Fruit fly (Drosophila melanogaster) whole organism, embryonic: ENCODE measurements around the gene EMC5.

Experiments
- Asciz ChIP-seq: fragments of 200-800 bp; sonication (Bioruptor generic); optimal IDR thresholded peaks from 2 replicates; lab custom pipeline; 2017; ENCODE audit warnings: missing biosample characterization, mild to moderate bottlenecking, missing genetic modification characterization, missing genetic modification reagents
- C15 ChIP-seq: fragments of 200-800 bp; sonication (Bioruptor generic); IDR thresholded peaks from 3 replicates; pipeline ENCODE4 v1.3.6; 2022; ENCODE audit warnings: missing biosample characterization, missing genetic modification characterization
- CG10959 ChIP-seq: fragments of 200-800 bp; sonication (Bioruptor generic); IDR thresholded peaks from 2 replicates; pipeline ENCODE4 v1.3.6; 2022; ENCODE audit warnings: missing biosample characterization, missing genetic modification characterization
- CG11398 ChIP-seq: fragments of 200-800 bp; sonication (Bioruptor generic); optimal IDR thresholded peaks from 2 replicates; lab custom pipeline; 2016; ENCODE audit warnings: missing biosample characterization, missing genetic modification characterization
- CG15514 ChIP-seq: fragments of 200-800 bp; sonication (Bioruptor generic); optimal IDR thresholded peaks from 3 replicates; lab custom pipeline; 2017; ENCODE audit warnings: missing biosample characterization, missing genetic modification characterization, mild to moderate bottlenecking, moderate library complexity, missing genetic modification reagents
- CG17359 ChIP-seq: fragments of 200-800 bp; sonication (Bioruptor generic); optimal IDR thresholded peaks from 3 replicates; lab custom pipeline; 2018; ENCODE audit warnings: missing biosample characterization, mild to moderate bottlenecking, missing genetic modification characterization, moderate library complexity
- CG17612 ChIP-seq: fragments of 200-800 bp; sonication (Bioruptor generic); IDR thresholded peaks from 2 replicates; pipeline ENCODE4 v1.3.6; 2022; ENCODE audit warnings: missing biosample characterization, missing genetic modification characterization
- CG2712 ChIP-seq: fragments of 200-800 bp; optimal IDR thresholded peaks from 3 replicates; lab custom pipeline; 2019; ENCODE audit warnings: missing biosample characterization, mild to moderate bottlenecking, missing genetic modification characterization, moderate library complexity
- CG31441 ChIP-seq: fragments of 200-800 bp; sonication (Bioruptor generic); IDR thresholded peaks from 2 replicates; pipeline ENCODE4 v1.3.6; 2022; ENCODE audit warnings: missing biosample characterization, missing genetic modification characterization
- CG34376 ChIP-seq: fragments of 200-800 bp; sonication (Bioruptor generic); optimal IDR thresholded peaks from 2 replicates; lab custom pipeline; 2018; ENCODE audit warnings: missing biosample characterization, mild to moderate bottlenecking, missing genetic modification characterization
- CG3995 ChIP-seq: fragments of 200-800 bp; sonication (Bioruptor generic); optimal IDR thresholded peaks from 3 replicates; lab custom pipeline; 2016; ENCODE audit warnings: missing biosample characterization, missing genetic modification characterization
- CG4328 ChIP-seq: fragments of 200-800 bp; sonication (Bioruptor generic); optimal IDR thresholded peaks from 3 replicates; lab custom pipeline; 2017; ENCODE audit warnings: missing biosample characterization, missing genetic modification reagents, missing genetic modification characterization
- CG43689 ChIP-seq: fragments of 200-800 bp; sonication (Bioruptor generic); IDR thresholded peaks from 2 replicates; pipeline ENCODE4 v1.3.6; 2022; ENCODE audit warnings: missing biosample characterization, missing genetic modification characterization
- CG5953 ChIP-seq: fragments of 200-800 bp; sonication (Bioruptor generic); IDR thresholded peaks from 2 replicates; pipeline ENCODE4 v1.3.6; 2022; ENCODE audit warnings: missing biosample characterization, missing genetic modification characterization
- CG8089 ChIP-seq: fragments of 200-800 bp; sonication (Bioruptor generic); optimal IDR thresholded peaks from 3 replicates; lab custom pipeline; 2016; ENCODE audit warnings: missing biosample characterization, missing genetic modification characterization
- CG8478 ChIP-seq: fragments of >200 bp; optimal IDR thresholded peaks from 2 replicates; lab custom pipeline; 2018
- CG9215 ChIP-seq: fragments of 200-800 bp; sonication (Bioruptor generic); IDR thresholded peaks from 2 replicates; pipeline ENCODE4 v1.3.6; 2022; ENCODE audit warnings: missing biosample characterization, missing genetic modification characterization
- CG9437 ChIP-seq: fragments of 200-800 bp; sonication (Bioruptor generic); optimal IDR thresholded peaks from 2 replicates; lab custom pipeline; 2018; ENCODE audit warnings: missing biosample characterization, mild to moderate bottlenecking, missing genetic modification characterization
- Dfd ChIP-seq, 2 experiments: fragments of >200 bp; optimal IDR thresholded peaks; 2 replicates each; lab custom pipeline; 2017; ENCODE audit warnings: missing biosample characterization in 2 of 2, missing genetic modification characterization in 2 of 2
- Eip74EF ChIP-seq, 2 experiments: fragments of 200-800 bp in 1 of 2; fragments of >200 bp in 1 of 2; sonication (Bioruptor generic) in 1 of 2; optimal IDR thresholded peaks; 2 replicates each; lab custom pipeline; 2017 to 2019; ENCODE audit warnings: missing biosample characterization in 2 of 2, missing genetic modification characterization in 2 of 2, mild to moderate bottlenecking in 1 of 2, moderate library complexity in 1 of 2
- GATAe ChIP-seq: fragments of 200-800 bp; sonication (Bioruptor generic); conservative IDR thresholded peaks from 2 replicates; pipeline ENCODE4 v1.3.6; 2022; ENCODE audit warnings: missing biosample characterization, missing genetic modification characterization
- H15 ChIP-seq: fragments of 200-800 bp; sonication (Bioruptor generic); IDR thresholded peaks from 3 replicates; pipeline ENCODE4 v1.3.6; 2022; ENCODE audit warnings: missing biosample characterization, missing genetic modification characterization
- Hr51 ChIP-seq, 2 experiments: fragments of 200-800 bp; sonication (Bioruptor generic); optimal IDR thresholded peaks; 2 replicates in 1 of 2; 3 replicates in 1 of 2; lab custom pipeline; 2016 to 2018; ENCODE audit warnings: missing biosample characterization in 2 of 2, missing genetic modification characterization in 2 of 2, mild to moderate bottlenecking in 1 of 2, moderate library complexity in 1 of 2
- Usf ChIP-seq: fragments of 200-800 bp; sonication (Bioruptor generic); optimal IDR thresholded peaks from 2 replicates; lab custom pipeline; 2017; ENCODE audit warnings: missing genotype, missing biosample characterization, missing genetic modification characterization
- ash1 ChIP-seq: fragments of 200-800 bp; sonication (Bioruptor generic); optimal IDR thresholded peaks from 2 replicates; lab custom pipeline; 2018; ENCODE audit warnings: missing biosample characterization, mild to moderate bottlenecking, missing genetic modification characterization
- ato ChIP-seq: fragments of 200-800 bp; sonication (Bioruptor generic); IDR thresholded peaks from 2 replicates; pipeline ENCODE4 v1.3.6; 2022; ENCODE audit warnings: missing biosample characterization, missing genetic modification characterization; ENCODE audit not compliant: partially characterized antibody
- btn ChIP-seq: fragments of 200-800 bp; sonication (Bioruptor generic); optimal IDR thresholded peaks from 2 replicates; lab custom pipeline; 2016; ENCODE audit warnings: missing biosample characterization, missing genetic modification characterization
- chn ChIP-seq: fragments of 200-800 bp; sonication (Bioruptor generic); optimal IDR thresholded peaks from 2 replicates; lab custom pipeline; 2016; ENCODE audit warnings: missing biosample characterization, missing genetic modification characterization
- crp ChIP-seq, 2 experiments: fragments of 200-800 bp; sonication (Bioruptor generic); optimal IDR thresholded peaks; 2 replicates in 1 of 2; 3 replicates in 1 of 2; lab custom pipeline; 2017; ENCODE audit warnings: missing biosample characterization in 2 of 2, missing genetic modification characterization in 2 of 2, mild to moderate bottlenecking in 1 of 2, moderate library complexity in 1 of 2
- dati ChIP-seq: fragments of 200-800 bp; sonication (Bioruptor generic); IDR thresholded peaks from 2 replicates; pipeline ENCODE4 v1.3.6; 2022; ENCODE audit warnings: missing biosample characterization, missing genetic modification characterization
- dmrt11E ChIP-seq: fragments of 200-800 bp; sonication (Bioruptor generic); optimal IDR thresholded peaks from 3 replicates; lab custom pipeline; 2018; ENCODE audit warnings: missing biosample characterization, mild to moderate bottlenecking, missing genetic modification characterization, moderate library complexity
- exex ChIP-seq: fragments of 200-800 bp; sonication (Bioruptor generic); optimal IDR thresholded peaks from 4 replicates; lab custom pipeline; 2018; ENCODE audit warnings: missing biosample characterization, mild to moderate bottlenecking, missing genetic modification characterization, moderate library complexity
- ftz-f1 ChIP-seq: fragments of 200-800 bp; sonication (Bioruptor generic); optimal IDR thresholded peaks from 2 replicates; lab custom pipeline; 2016; ENCODE audit warnings: missing biosample characterization, missing genetic modification characterization
- gce ChIP-seq: fragments of 200-800 bp; sonication (Bioruptor generic); IDR thresholded peaks from 3 replicates; pipeline ENCODE4 v1.3.6; 2022; ENCODE audit warnings: missing biosample characterization, missing genetic modification characterization
- gcm ChIP-seq: fragments of 200-800 bp; sonication (Bioruptor generic); optimal IDR thresholded peaks from 2 replicates; lab custom pipeline; 2019; ENCODE audit warnings: missing biosample characterization, mild to moderate bottlenecking, missing genetic modification characterization, moderate library complexity
- ham ChIP-seq: fragments of 200-800 bp; sonication (Bioruptor generic); IDR thresholded peaks from 2 replicates; pipeline ENCODE4 v1.3.6; 2022; ENCODE audit warnings: missing biosample characterization, missing genetic modification characterization
- kay ChIP-seq: fragments of 200-800 bp; sonication (Bioruptor generic); optimal IDR thresholded peaks from 2 replicates; lab custom pipeline; 2016; ENCODE audit warnings: missing biosample characterization, missing genetic modification characterization
- knrl ChIP-seq: fragments of 200-800 bp; sonication (Bioruptor generic); IDR thresholded peaks from 3 replicates; pipeline ENCODE4 v1.3.6; 2022; ENCODE audit warnings: missing biosample characterization, missing genetic modification characterization; ENCODE audit not compliant: partially characterized antibody
- oc ChIP-seq: fragments of 200-800 bp; sonication (Bioruptor generic); optimal IDR thresholded peaks from 2 replicates; lab custom pipeline; 2018; ENCODE audit warnings: missing biosample characterization, mild to moderate bottlenecking, missing genetic modification characterization, moderate library complexity
- odd ChIP-seq: fragments of 200-800 bp; sonication (Bioruptor generic); optimal IDR thresholded peaks from 2 replicates; lab custom pipeline; 2017; ENCODE audit warnings: missing biosample characterization, mild to moderate bottlenecking, missing genetic modification characterization
- org-1 ChIP-seq: fragments of 200-800 bp; sonication (Bioruptor generic); optimal IDR thresholded peaks from 2 replicates; lab custom pipeline; 2017; ENCODE audit warnings: missing biosample characterization, missing genetic modification characterization
- peb ChIP-seq: fragments of 200-800 bp; sonication (Bioruptor generic); IDR thresholded peaks from 2 replicates; pipeline ENCODE4 v1.3.6; 2022; ENCODE audit warnings: missing biosample characterization, missing genetic modification characterization
- pfk ChIP-seq: fragments of 200-800 bp; sonication (Bioruptor generic); optimal IDR thresholded peaks from 2 replicates; lab custom pipeline; 2018; ENCODE audit warnings: missing biosample characterization, mild to moderate bottlenecking, missing genetic modification characterization, moderate library complexity
- repo ChIP-seq: fragments of 200-800 bp; sonication (Bioruptor generic); optimal IDR thresholded peaks from 2 replicates; lab custom pipeline; 2016; ENCODE audit warnings: missing biosample characterization, missing genetic modification characterization
- row ChIP-seq: fragments of 200-800 bp; sonication (Bioruptor generic); IDR thresholded peaks from 3 replicates; pipeline ENCODE4 v1.3.6; 2022; ENCODE audit warnings: missing biosample characterization, missing genetic modification characterization
- stwl ChIP-seq: fragments of 200-800 bp; sonication (Bioruptor generic); optimal IDR thresholded peaks from 3 replicates; lab custom pipeline; 2018; ENCODE audit warnings: missing biosample characterization, mild to moderate bottlenecking, missing genetic modification characterization, moderate library complexity
- tgo ChIP-seq: fragments of 200-800 bp; sonication (Bioruptor generic); IDR thresholded peaks from 3 replicates; pipeline ENCODE4 v1.3.6; 2022; ENCODE audit warnings: missing biosample characterization, missing genetic modification characterization
- toy ChIP-seq: fragments of 200-800 bp; sonication (Bioruptor generic); IDR thresholded peaks from 2 replicates; pipeline ENCODE4 v1.3.6; 2022; ENCODE audit warnings: missing biosample characterization, missing genetic modification characterization
- yki ChIP-seq: fragments of >200 bp; optimal IDR thresholded peaks from 3 replicates; lab custom pipeline; 2018
- zfh1 ChIP-seq: fragments of 200-800 bp; sonication (Bioruptor generic); IDR thresholded peaks from 3 replicates; pipeline ENCODE4 v1.3.6; 2022; ENCODE audit warnings: missing biosample characterization, missing genetic modification characterization

EMC5 gene

DNA sequence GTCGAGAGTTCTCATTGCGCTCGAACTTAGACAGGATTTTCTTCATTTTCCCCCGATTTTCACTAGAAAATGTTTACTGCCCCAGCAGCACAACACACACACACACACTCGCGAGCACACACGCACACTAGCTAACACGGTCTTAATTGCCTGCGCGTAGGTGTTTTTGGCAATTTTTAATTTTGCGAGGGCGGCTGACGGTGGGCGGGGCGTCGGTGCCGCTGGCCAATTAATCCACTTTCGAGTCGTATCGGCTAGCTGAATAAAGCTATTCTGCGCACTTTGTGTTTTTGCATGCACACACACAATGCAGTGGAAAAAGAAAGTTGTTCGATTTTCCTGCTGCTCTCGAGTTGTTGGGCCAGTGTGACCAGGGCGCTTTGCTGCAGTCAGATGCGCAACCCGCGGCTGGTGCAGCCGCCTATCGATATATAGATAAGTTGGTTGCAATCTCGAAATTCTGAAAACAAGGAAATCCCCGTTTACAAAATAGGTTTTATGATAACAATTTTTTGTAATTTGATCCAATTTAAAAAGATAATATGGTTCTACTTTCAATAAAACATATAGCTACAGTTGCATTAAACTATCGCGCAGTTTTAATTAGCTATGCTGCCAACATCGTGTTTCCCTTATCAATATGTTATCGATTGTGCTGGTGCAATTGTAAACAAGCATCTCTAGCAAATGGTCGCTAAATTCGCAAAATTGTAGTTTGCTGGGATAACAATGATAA lies 19.0 kb upstream of the EMC5 start, which contains the start of the genes Nak and Tango6 (continued):
- TF ChIP-seq peb (GFP tag; lab: Robert Waterston, UW) (no peak), chn (GFP tag; lab: Kevin White, UChicago) (peak; percentile 22), CG43689 (GFP tag; lab: Robert Waterston, UW) (no peak), toy (GFP tag; lab: Robert Waterston, UW) (no peak), ham (GFP tag; lab: Robert Waterston, UW) (no peak), row (GFP tag; lab: Robert Waterston, UW) (peak; percentile 86), yki (lab: Kevin White, UChicago) (no peak), Dfd (GFP tag; optimal IDR thresholded peaks at IDR 0.05; lab: Kevin White, UChicago) (no peak), CG17359 (no peak), CG11398 (no peak), ash1 (GFP tag; lab: Kevin White, UChicago) (no peak), CG2712 (tag; lab: Kevin White, UChicago) (peak; percentile 63), CG10959 (GFP tag; lab: Robert Waterston, UW) (no peak), CG8089 (GFP tag; lab: Kevin White, UChicago) (no peak), CG15514 (GFP tag; lab: Kevin White, UChicago) (peak; percentile 34), Hr51 (GFP tag; optimal IDR thresholded peaks at IDR 0.05; lab: Kevin White, UChicago) (peak in 1 of 2 experiments; percentile 18), crp (GFP tag; optimal IDR thresholded peaks at IDR 0.05; lab: Kevin White, UChicago) (peak in 1 of 2 experiments; percentile 69), ato (GFP tag; lab: Robert Waterston, UW) (peak; percentile 62; the same call in 1 of the 2 replicates), CG4328 (GFP tag; lab: Kevin White, UChicago) (no peak), odd (no peak), CG17612 (GFP tag; lab: Robert Waterston, UW) (no peak), exex (tag; lab: Kevin White, UChicago) (peak; percentile 9), CG34376 (GFP tag; lab: Kevin White, UChicago) (peak; percentile 37), kay (GFP tag; lab: Kevin White, UChicago) (no peak), tgo (GFP tag; lab: Robert Waterston, UW) (no peak), zfh1 (GFP tag; lab: Robert Waterston, UW) (no peak), pfk (no peak), knrl (GFP tag; lab: Robert Waterston, UW) (peak; percentile 96), H15 (GFP tag; lab: Robert Waterston, UW) (no peak), CG9437 (no peak), btn (GFP tag; lab: Kevin White, UChicago) (no peak), dati (no peak), CG3995 (GFP tag; lab: Kevin White, UChicago) (peak; percentile 9), Asciz (GFP tag; lab: Kevin White, UChicago) (no peak), CG8478 (lab: Kevin White, UChicago) (no peak), Usf (GFP tag; lab: Kevin White, UChicago) (no peak), CG31441 (peak; percentile 34; the same call in 1 of the 2 replicates), C15 (GFP tag; lab: Robert Waterston, UW) (no peak), gce (GFP tag; lab: Robert Waterston, UW) (no peak), oc (no peak), stwl (tag; lab: Kevin White, UChicago) (peak; percentile 81), gcm (peak; percentile 8), GATAe (GFP tag; lab: Robert Waterston, UW) (peak; percentile 50; the same call in 1 of the 2 replicates), org-1 (GFP tag; lab: Kevin White, UChicago) (no peak), Eip74EF (GFP tag; optimal IDR thresholded peaks at IDR 0.05; lab: Kevin White, UChicago) (no peak), CG9215 (GFP tag; lab: Robert Waterston, UW) (no peak), ftz-f1 (GFP tag; lab: Kevin White, UChicago) (peak; percentile 59), dmrt11E (tag; lab: Kevin White, UChicago) (peak; percentile 28), repo (GFP tag; lab: Kevin White, UChicago) (no peak), CG5953 (GFP tag; lab: Robert Waterston, UW) (no peak)
